Worm (Caenorhabditis elegans) whole organism, L4 larva: ENCODE data around the gene Y39E4B.13.

ENCODE experiments used
- ceh-28 ChIP-seq: fragments of 150-350 bp; optimal IDR thresholded peaks from 2 replicates; lab custom pipeline; 2014; ENCODE audit warnings: missing biosample characterization, missing genetic modification reagents, missing genetic modification characterization
- dmd-8 ChIP-seq: fragments of 200-800 bp; sonication (Bioruptor generic); IDR thresholded peaks from 2 replicates; pipeline ENCODE4 v1.3.6; 2022; ENCODE audit warnings: missing genetic modification characterization, missing compliant biosample characterization
- dpl-1 ChIP-seq: fragments of 150-350 bp; optimal IDR thresholded peaks from 2 replicates; lab custom pipeline; 2014; ENCODE audit warnings: missing biosample characterization, missing genetic modification reagents, missing genetic modification characterization
- madf-5 ChIP-seq, 2 experiments: fragments of 200-800 bp; sonication (Bioruptor generic); IDR thresholded peaks; 2 replicates each; pipeline ENCODE4 v1.3.6; 2022; ENCODE audit warnings: missing compliant biosample characterization in 2 of 2, missing genetic modification characterization in 2 of 2
- mxl-2 ChIP-seq: fragments of 200-800 bp; sonication (Bioruptor generic); conservative IDR thresholded peaks from 2 replicates; pipeline ENCODE4 v1.3.6; 2022; ENCODE audit warnings: missing genetic modification reagents, missing genetic modification characterization, missing compliant biosample characterization
- saeg-2 ChIP-seq: fragments of 200-800 bp; sonication (Bioruptor generic); IDR thresholded peaks from 2 replicates; pipeline ENCODE4 v1.3.6; 2022; ENCODE audit warnings: missing genetic modification reagents, missing genetic modification characterization, missing compliant biosample characterization
- skn-1 ChIP-seq: fragments of 150-350 bp; optimal IDR thresholded peaks from 2 replicates; lab custom pipeline; 2014; ENCODE audit warnings: missing biosample characterization, missing genetic modification characterization
- snpc-4 ChIP-seq: fragments of 150-350 bp; optimal IDR thresholded peaks from 2 replicates; lab custom pipeline; 2014; ENCODE audit warnings: missing biosample characterization, missing genetic modification characterization
- ztf-11 ChIP-seq: fragments of 150-350 bp; optimal IDR thresholded peaks from 2 replicates; lab custom pipeline; 2014; ENCODE audit warnings: missing biosample characterization, missing genetic modification characterization

- no peak for TF ChIP-seq ceh-28 (tag; lab: Kevin White, UChicago)
- no peak for TF ChIP-seq dpl-1 (GFP tag; lab: Kevin White, UChicago)
- TF ChIP-seq snpc-4 (tag; lab: Kevin White, UChicago): no peak
- TF ChIP-seq saeg-2 (GFP tag; lab: Robert Waterston, UW): no peak
- TF ChIP-seq ztf-11 (tag; lab: Kevin White, UChicago): no peak
- TF ChIP-seq mxl-2: no peak
- TF ChIP-seq madf-5 (GFP tag; IDR thresholded peaks at IDR 0.05; lab: Robert Waterston, UW): no peak
- no peak for TF ChIP-seq dmd-8 (GFP tag; lab: Robert Waterston, UW)
- TF ChIP-seq skn-1 (tag; lab: Kevin White, UChicago): no peak
These were observed 1.4 kb downstream of the Y39E4B.13 start for ce11 chrIII:13092352-13092751.
